Fruit fly (Drosophila melanogaster): ENCODE data around the gene CCDC53.

The CCDC53 gene

dm6 chr2L:8029160-8029852, 11.6 kb upstream of the CCDC53 start, which contains the start of gene baf:
TSS of gene baf (plus strand) at chr2L:8029462.
- no peak for TF ChIP-seq Rel (GFP tag; optimal IDR thresholded peaks at IDR 0.05)
- TF ChIP-seq Rel (tag; optimal IDR thresholded peaks at IDR 0.05), result peak; percentile 42
- TF ChIP-seq usp (GFP tag; optimal IDR thresholded peaks at IDR 0.05), result no peak
- TF ChIP-seq jim (GFP tag; optimal IDR thresholded peaks at IDR 0.05), result no peak

- no peak for TF ChIP-seq rgr (GFP tag; optimal IDR thresholded peaks at IDR 0.05)
- TF ChIP-seq fru (GFP tag; optimal IDR thresholded peaks at IDR 0.05), result no peak
- no peak for TF ChIP-seq CG9705 (GFP tag; optimal IDR thresholded peaks at IDR 0.05)
- no peak for TF ChIP-seq CrebA (GFP tag; optimal IDR thresholded peaks at IDR 0.05; ENCODE audit: borderline replicate concordance)
- TF ChIP-seq usp (GFP tag; optimal IDR thresholded peaks at IDR 0.05), result no peak
- no peak for TF ChIP-seq Myc (optimal IDR thresholded peaks at IDR 0.05)
- TF ChIP-seq Hnf4 (GFP tag; optimal IDR thresholded peaks at IDR 0.05), result no peak
- TF ChIP-seq psq (GFP tag; optimal IDR thresholded peaks at IDR 0.05), result no peak
- TF ChIP-seq br (GFP tag; optimal IDR thresholded peaks at IDR 0.05), result no peak
- TF ChIP-seq sage (GFP tag; optimal IDR thresholded peaks at IDR 0.05), result no peak
- no peak for TF ChIP-seq Vsx2 (GFP tag; optimal IDR thresholded peaks at IDR 0.05; ENCODE audit: partially characterized antibody)
- no peak for TF ChIP-seq OdsH (GFP tag; optimal IDR thresholded peaks at IDR 0.05)
- TF ChIP-seq dsf (GFP tag; optimal IDR thresholded peaks at IDR 0.05; ENCODE audit: borderline replicate concordance), result no peak
- no peak for TF ChIP-seq Sp1 (GFP tag; optimal IDR thresholded peaks at IDR 0.05)
These were observed 10.8 kb upstream of the CCDC53 start for dm6 chr2L:8030102-8030501.

dm6 chr2L:8030693-8031210, 10.2 kb upstream of the CCDC53 start, which contains the start of gene Cka:
TSS of gene Cka (plus strand) at chr2L:8030721.
- TF ChIP-seq CG9705 (GFP tag; optimal IDR thresholded peaks at IDR 0.05), result no peak
- peak; percentile 54 for TF ChIP-seq lola (GFP tag; optimal IDR thresholded peaks at IDR 0.05)
- TF ChIP-seq Hnf4 (GFP tag; optimal IDR thresholded peaks at IDR 0.05), result no peak
- no peak for TF ChIP-seq Hr83 (GFP tag; optimal IDR thresholded peaks at IDR 0.05; ENCODE audit: poor library complexity, severe bottlenecking)
- peak; percentile 43 for TF ChIP-seq Sp1 (GFP tag; optimal IDR thresholded peaks at IDR 0.05)
- no peak for TF ChIP-seq Mio (GFP tag; optimal IDR thresholded peaks at IDR 0.05)
- peak; percentile 35 for TF ChIP-seq N (GFP tag; optimal IDR thresholded peaks at IDR 0.05)
- no peak for TF ChIP-seq HLH106 (tag; optimal IDR thresholded peaks at IDR 0.05)
- TF ChIP-seq h (GFP tag; optimal IDR thresholded peaks at IDR 0.05), result peak; percentile 23
- TF ChIP-seq woc (GFP tag; optimal IDR thresholded peaks at IDR 0.05), result no peak
- TF ChIP-seq CG32264 (GFP tag; optimal IDR thresholded peaks at IDR 0.05), result no peak
- no peak for TF ChIP-seq br (GFP tag; optimal IDR thresholded peaks at IDR 0.05)
- no peak for TF ChIP-seq Rel (GFP tag; optimal IDR thresholded peaks at IDR 0.05)
- peak; percentile 72 for TF ChIP-seq Rel (tag; optimal IDR thresholded peaks at IDR 0.05)
- no peak for TF ChIP-seq Jra (GFP tag; optimal IDR thresholded peaks at IDR 0.05)
- no peak for TF ChIP-seq fru (GFP tag; optimal IDR thresholded peaks at IDR 0.05)
- no peak for TF ChIP-seq pan (optimal IDR thresholded peaks at IDR 0.05)
- TF ChIP-seq jim (GFP tag; optimal IDR thresholded peaks at IDR 0.05), result no peak
- TF ChIP-seq Dif (GFP tag; optimal IDR thresholded peaks at IDR 0.05; ENCODE audit: partially characterized antibody), result peak; percentile 62

- TF ChIP-seq Dif (GFP tag; optimal IDR thresholded peaks at IDR 0.05; ENCODE audit: partially characterized antibody) (peak; percentile 67), Hr83 (GFP tag; optimal IDR thresholded peaks at IDR 0.05; ENCODE audit: poor library complexity, severe bottlenecking) (no peak), Jra (GFP tag; optimal IDR thresholded peaks at IDR 0.05) (no peak), GATAd (GFP tag; optimal IDR thresholded peaks at IDR 0.05) (no peak), N (GFP tag; optimal IDR thresholded peaks at IDR 0.05) (no peak), br (GFP tag; optimal IDR thresholded peaks at IDR 0.05) (no peak), Rel (GFP tag; optimal IDR thresholded peaks at IDR 0.05) (no peak), Rel (tag; optimal IDR thresholded peaks at IDR 0.05) (no peak), dmrt93B (GFP tag; optimal IDR thresholded peaks at IDR 0.05) (no peak), psq (GFP tag; optimal IDR thresholded peaks at IDR 0.05) (peak; percentile 40), OdsH (GFP tag; optimal IDR thresholded peaks at IDR 0.05) (no peak), rgr (GFP tag; optimal IDR thresholded peaks at IDR 0.05) (no peak), Myc (optimal IDR thresholded peaks at IDR 0.05) (no peak), fru (GFP tag; optimal IDR thresholded peaks at IDR 0.05) (no peak), Hnf4 (GFP tag; optimal IDR thresholded peaks at IDR 0.05) (peak; percentile 6), CG32264 (GFP tag; optimal IDR thresholded peaks at IDR 0.05) (no peak), h (GFP tag; optimal IDR thresholded peaks at IDR 0.05) (no peak), brk (GFP tag; optimal IDR thresholded peaks at IDR 0.05) (no peak), sage (GFP tag; optimal IDR thresholded peaks at IDR 0.05) (no peak), CG9705 (GFP tag; optimal IDR thresholded peaks at IDR 0.05) (no peak), dsf (GFP tag; optimal IDR thresholded peaks at IDR 0.05; ENCODE audit: borderline replicate concordance) (no peak), dl (GFP tag; optimal IDR thresholded peaks at IDR 0.05; ENCODE audit: insufficient read depth in 1 of 2, partially characterized antibody in 2 of 2) (peak in 1 of 2 experiments; percentile 56)
These were observed 9.3 kb upstream of the CCDC53 start for dm6 chr2L:8031588-8031987.
